Fruit fly (Drosophila melanogaster): ENCODE results near the gene gwl.

The gwl gene

dm6 chr3R:18719767-18720341 lies 26.3 kb upstream of the gwl start (continued):
- TF ChIP-seq CG10462 (GFP tag; optimal IDR thresholded peaks at IDR 0.05) (peak; percentile 55), Poxn (GFP tag; IDR thresholded peaks at IDR 0.05) (no peak), sens-2 (GFP tag; IDR thresholded peaks at IDR 0.05) (peak; percentile 52; the same call in 1 of the 2 replicates), CG7556 (GFP tag; optimal IDR thresholded peaks at IDR 0.05) (peak; percentile 95), CTCF (GFP tag; optimal IDR thresholded peaks at IDR 0.05) (peak; percentile 32), HLHmδ (GFP tag; optimal IDR thresholded peaks at IDR 0.05) (no peak), Myb (GFP tag; optimal IDR thresholded peaks at IDR 0.05) (peak; percentile 59), Gug (GFP tag; IDR thresholded peaks at IDR 0.05) (peak; percentile 72; the same call in 3 of the 4 replicates), crc (GFP tag; optimal IDR thresholded peaks at IDR 0.05) (peak; percentile 74), Lim3 (GFP tag; IDR thresholded peaks at IDR 0.05) (peak; percentile 64), CG8290 (GFP tag; optimal IDR thresholded peaks at IDR 0.05) (no peak), CG8290 (tag; optimal IDR thresholded peaks at IDR 0.05) (peak in 1 of 2 experiments; percentile 86), YL-1 (GFP tag; optimal IDR thresholded peaks at IDR 0.05) (no peak), CG11247 (GFP tag; IDR thresholded peaks at IDR 0.05) (peak; percentile 74), sna (GFP tag; IDR thresholded peaks at IDR 0.05; ENCODE audit: partially characterized antibody) (no peak), HLH3B (GFP tag; IDR thresholded peaks at IDR 0.05) (peak; percentile 88), CG1647 (GFP tag; optimal IDR thresholded peaks at IDR 0.05) (peak; percentile 76), CG8765 (GFP tag; IDR thresholded peaks at IDR 0.05) (peak; percentile 18; the same call in 1 of the 2 replicates), Fer3 (tag; optimal IDR thresholded peaks at IDR 0.05) (peak; percentile 90), CG12769 (tag; optimal IDR thresholded peaks at IDR 0.05) (peak; percentile 94), phol (tag; optimal IDR thresholded peaks at IDR 0.05) (peak; percentile 81), CG12659 (GFP tag; optimal IDR thresholded peaks at IDR 0.05) (peak; percentile 85), Mad (GFP tag; optimal IDR thresholded peaks at IDR 0.05) (peak; percentile 72), CG4854 (GFP tag; optimal IDR thresholded peaks at IDR 0.05) (no peak), bbx (GFP tag; IDR thresholded peaks at IDR 0.05; ENCODE audit: partially characterized antibody) (no peak), Sry-β (GFP tag; optimal IDR thresholded peaks at IDR 0.05) (no peak), oc (tag; optimal IDR thresholded peaks at IDR 0.05) (peak; percentile 78), CG10267 (tag; optimal IDR thresholded peaks at IDR 0.05) (peak; percentile 76), CG9437 (GFP tag; optimal IDR thresholded peaks at IDR 0.05) (peak; percentile 70), Hr3 (GFP tag; optimal IDR thresholded peaks at IDR 0.05) (peak; percentile 75), sim (GFP tag; IDR thresholded peaks at IDR 0.05) (peak; percentile 68), Dbx (GFP tag; IDR thresholded peaks at IDR 0.05) (peak; percentile 88), CoRest (tag; optimal IDR thresholded peaks at IDR 0.05) (peak; percentile 89), lov (optimal IDR thresholded peaks at IDR 0.05) (no peak), lov (GFP tag; IDR thresholded peaks at IDR 0.05) (0 out of 3 replicates have a peak, but pooled peaks have one; percentile 12), sisA (GFP tag; IDR thresholded peaks at IDR 0.05) (peak; percentile 84), CG18011 (GFP tag; optimal IDR thresholded peaks at IDR 0.05) (peak; percentile 58), Atf-2 (GFP tag; optimal IDR thresholded peaks at IDR 0.05) (peak; percentile 67), CkIIα-i1 (GFP tag; IDR thresholded peaks at IDR 0.05) (no peak), bcd (GFP tag; optimal IDR thresholded peaks at IDR 0.05) (peak; percentile 85), CG15696 (tag; optimal IDR thresholded peaks at IDR 0.05) (peak; percentile 59), wdn (GFP tag; IDR thresholded peaks at IDR 0.05) (peak; percentile 76), Dfd (GFP tag; optimal IDR thresholded peaks at IDR 0.05) (no peak), Six4 (GFP tag; optimal IDR thresholded peaks at IDR 0.05) (peak; percentile 68), Dad (GFP tag; optimal IDR thresholded peaks at IDR 0.05) (peak; percentile 83), gem (tag; optimal IDR thresholded peaks at IDR 0.05) (peak; percentile 90), Hsf (GFP tag; optimal IDR thresholded peaks at IDR 0.05) (peak; percentile 82), kah (GFP tag; optimal IDR thresholded peaks at IDR 0.05) (peak; percentile 62), Ada2b (GFP tag; IDR thresholded peaks at IDR 0.05) (peak; percentile 82; the same call in 1 of the 2 replicates), Ptx1 (GFP tag; IDR thresholded peaks at IDR 0.05) (peak; percentile 84), cwo (GFP tag; optimal IDR thresholded peaks at IDR 0.05) (peak; percentile 89)
